Fruit fly (Drosophila melanogaster): Measurements from ENCODE around the gene Ir7e.

The Ir7e gene

dm6 chrX:7920081-7920688, 38.7 kb upstream of the Ir7e start, which contains the start of the genes hdm and Ykt6:
Gene hdm (minus strand): TSS chrX:7920131.
Gene Ykt6 (plus strand): TSS chrX:7920409.
- peak in 1 of 2 experiments; percentile 87 for TF ChIP-seq foxo (GFP tag; optimal IDR thresholded peaks at IDR 0.05)
- no peak for TF ChIP-seq Rel (GFP tag; optimal IDR thresholded peaks at IDR 0.05)
- TF ChIP-seq Rel (tag; optimal IDR thresholded peaks at IDR 0.05): peak; percentile 48
- TF ChIP-seq dl (GFP tag; optimal IDR thresholded peaks at IDR 0.05; ENCODE audit: insufficient read depth in 1 of 2, partially characterized antibody in 2 of 2): no peak
- TF ChIP-seq rgr (GFP tag; optimal IDR thresholded peaks at IDR 0.05): peak; percentile 81
- TF ChIP-seq Hnf4 (GFP tag; optimal IDR thresholded peaks at IDR 0.05): peak; percentile 92
- TF ChIP-seq fru (GFP tag; optimal IDR thresholded peaks at IDR 0.05): peak; percentile 85
- peak; percentile 62 for TF ChIP-seq CG9705 (GFP tag; optimal IDR thresholded peaks at IDR 0.05)
- peak; percentile 70 for TF ChIP-seq OdsH (GFP tag; optimal IDR thresholded peaks at IDR 0.05)
- TF ChIP-seq Jra (GFP tag; optimal IDR thresholded peaks at IDR 0.05): peak; percentile 93
- peak; percentile 70 for TF ChIP-seq psq (GFP tag; optimal IDR thresholded peaks at IDR 0.05)
- no peak for TF ChIP-seq br (GFP tag; optimal IDR thresholded peaks at IDR 0.05)
- TF ChIP-seq CG32264 (GFP tag; optimal IDR thresholded peaks at IDR 0.05): peak; percentile 28
- no peak for TF ChIP-seq lola (GFP tag; optimal IDR thresholded peaks at IDR 0.05)
- TF ChIP-seq ey (GFP tag; optimal IDR thresholded peaks at IDR 0.05): peak; percentile 77
- TF ChIP-seq HLH106 (tag; optimal IDR thresholded peaks at IDR 0.05): peak; percentile 76
- TF ChIP-seq Abd-B (GFP tag; optimal IDR thresholded peaks at IDR 0.05): no peak
- peak; percentile 67 for TF ChIP-seq sv (GFP tag; optimal IDR thresholded peaks at IDR 0.05)
- TF ChIP-seq h (GFP tag; optimal IDR thresholded peaks at IDR 0.05): peak; percentile 86
- TF ChIP-seq jim (GFP tag; optimal IDR thresholded peaks at IDR 0.05): no peak
- TF ChIP-seq Mio (GFP tag; optimal IDR thresholded peaks at IDR 0.05): peak; percentile 3
- no peak for TF ChIP-seq sage (GFP tag; optimal IDR thresholded peaks at IDR 0.05)
- no peak for TF ChIP-seq dsf (GFP tag; optimal IDR thresholded peaks at IDR 0.05; ENCODE audit: borderline replicate concordance)
- TF ChIP-seq GATAd (GFP tag; optimal IDR thresholded peaks at IDR 0.05): peak; percentile 79
- TF ChIP-seq CrebA (GFP tag; optimal IDR thresholded peaks at IDR 0.05; ENCODE audit: borderline replicate concordance): no peak
- TF ChIP-seq usp (GFP tag; optimal IDR thresholded peaks at IDR 0.05): no peak

dm6 chrX:7911983-7912630, 30.6 kb upstream of the Ir7e start, which contains the start of gene snz:
Gene snz (plus strand): TSS chrX:7912089.
- TF ChIP-seq h (GFP tag; optimal IDR thresholded peaks at IDR 0.05): no peak
- TF ChIP-seq Myc (optimal IDR thresholded peaks at IDR 0.05): no peak
- no peak for TF ChIP-seq Hr83 (GFP tag; optimal IDR thresholded peaks at IDR 0.05; ENCODE audit: poor library complexity, severe bottlenecking)
- TF ChIP-seq Dif (GFP tag; optimal IDR thresholded peaks at IDR 0.05; ENCODE audit: partially characterized antibody): no peak
- no peak for TF ChIP-seq dmrt93B (GFP tag; optimal IDR thresholded peaks at IDR 0.05)
- no peak for TF ChIP-seq jim (GFP tag; optimal IDR thresholded peaks at IDR 0.05)
- no peak for TF ChIP-seq HLH106 (tag; optimal IDR thresholded peaks at IDR 0.05)
- TF ChIP-seq Mio (GFP tag; optimal IDR thresholded peaks at IDR 0.05): no peak
- no peak for TF ChIP-seq Rel (GFP tag; optimal IDR thresholded peaks at IDR 0.05)
- TF ChIP-seq Rel (tag; optimal IDR thresholded peaks at IDR 0.05): no peak

- TF ChIP-seq Vsx2 (GFP tag; optimal IDR thresholded peaks at IDR 0.05; ENCODE audit: partially characterized antibody): no peak
- no peak for TF ChIP-seq Myc (optimal IDR thresholded peaks at IDR 0.05)
- no peak for TF ChIP-seq dsf (GFP tag; optimal IDR thresholded peaks at IDR 0.05; ENCODE audit: borderline replicate concordance)
- no peak for TF ChIP-seq woc (GFP tag; optimal IDR thresholded peaks at IDR 0.05)
- no peak for TF ChIP-seq Abd-B (GFP tag; optimal IDR thresholded peaks at IDR 0.05)
- TF ChIP-seq Rel (GFP tag; optimal IDR thresholded peaks at IDR 0.05): no peak
- TF ChIP-seq Rel (tag; optimal IDR thresholded peaks at IDR 0.05): no peak
- TF ChIP-seq Hr83 (GFP tag; optimal IDR thresholded peaks at IDR 0.05; ENCODE audit: poor library complexity, severe bottlenecking): no peak
- no peak for TF ChIP-seq Dfd (GFP tag; optimal IDR thresholded peaks at IDR 0.05)
- no peak for TF ChIP-seq lola (GFP tag; optimal IDR thresholded peaks at IDR 0.05)
- TF ChIP-seq CrebA (GFP tag; optimal IDR thresholded peaks at IDR 0.05; ENCODE audit: borderline replicate concordance): no peak
- TF ChIP-seq sv (GFP tag; optimal IDR thresholded peaks at IDR 0.05): no peak
- TF ChIP-seq dmrt93B (GFP tag; optimal IDR thresholded peaks at IDR 0.05): no peak
These were observed 28.0 kb upstream of the Ir7e start for dm6 chrX:7909482-7909881.

Measured in whole organism, wandering third instar larva.